Worm (Caenorhabditis elegans) whole organism, young adult: Measurements from ENCODE around the gene dmsr-8.

Experiments used
- B0035.1 ChIP-seq: sonication (generic microtip); optimal IDR thresholded peaks from 2 replicates; lab custom pipeline; 2016; ENCODE audit warnings: missing genetic modification characterization, mild to moderate bottlenecking, missing compliant biosample characterization, missing genotype, missing genetic modification reagents
- B0336.3 ChIP-seq: fragments of 200-800 bp; sonication (Bioruptor generic); IDR thresholded peaks from 2 replicates; pipeline ENCODE4 v1.3.6; 2022; ENCODE audit warnings: missing genetic modification characterization, missing compliant biosample characterization
- F23B12.7 ChIP-seq: sonication (generic microtip); optimal IDR thresholded peaks from 2 replicates; lab custom pipeline; 2017; ENCODE audit warnings: missing genetic modification characterization, mild to moderate bottlenecking, missing compliant biosample characterization, antibody characterized with exemption, moderate library complexity; ENCODE audit not compliant: insufficient read depth
- F52B5.7 ChIP-seq: sonication (generic microtip); optimal IDR thresholded peaks from 2 replicates; lab custom pipeline; 2016; ENCODE audit warnings: mild to moderate bottlenecking, missing genetic modification characterization, missing compliant biosample characterization
- F55B11.4 ChIP-seq: sonication (generic microtip); optimal IDR thresholded peaks from 2 replicates; lab custom pipeline; 2016; ENCODE audit warnings: missing compliant biosample characterization, missing genetic modification characterization, borderline replicate concordance; ENCODE audit not compliant: insufficient read depth
- F57A8.1 ChIP-seq: fragments of 200-800 bp; sonication (Bioruptor generic); optimal IDR thresholded peaks from 2 replicates; lab custom pipeline; 2018; ENCODE audit warnings: mild to moderate bottlenecking, missing genetic modification characterization, moderate library complexity, missing compliant biosample characterization
- T26A5.8 ChIP-seq: sonication (generic microtip); optimal IDR thresholded peaks from 2 replicates; lab custom pipeline; 2016; ENCODE audit warnings: missing genetic modification characterization, missing compliant biosample characterization
- ZK185.1 ChIP-seq: sonication (generic microtip); optimal IDR thresholded peaks from 2 replicates; lab custom pipeline; 2016; ENCODE audit warnings: mild to moderate bottlenecking, missing genetic modification characterization, missing compliant biosample characterization; ENCODE audit not compliant: poor library complexity, severe bottlenecking
- ama-1 ChIP-seq, 3 experiments: fragments of 150-350 bp in 1 of 3; sonication (generic microtip) in 2 of 3; optimal IDR thresholded peaks; 2 replicates each; lab custom pipeline; 2014 to 2018; ENCODE audit warnings: missing biosample characterization in 2 of 3, missing genetic modification characterization in 2 of 3, missing genetic modification reagents in 2 of 3
- aptf-3 ChIP-seq: fragments of 200-800 bp; sonication (Bioruptor generic); IDR thresholded peaks from 2 replicates; pipeline ENCODE4 v1.3.6; 2022; ENCODE audit warnings: missing genetic modification characterization, missing compliant biosample characterization
- attf-6 ChIP-seq: fragments of 200-800 bp; sonication (Bioruptor generic); IDR thresholded peaks from 2 replicates; pipeline ENCODE4 v1.3.6; 2022; ENCODE audit warnings: missing genetic modification reagents, missing genetic modification characterization, missing compliant biosample characterization
- bed-1 ChIP-seq: fragments of 200-800 bp; sonication (Bioruptor generic); IDR thresholded peaks from 2 replicates; pipeline ENCODE4 v1.3.6; 2022; ENCODE audit warnings: missing genetic modification reagents, missing genetic modification characterization, missing compliant biosample characterization
- bed-2 ChIP-seq: fragments of 200-800 bp; sonication (Bioruptor generic); IDR thresholded peaks from 2 replicates; pipeline ENCODE4 v1.3.6; 2022; ENCODE audit warnings: missing genetic modification reagents, missing genetic modification characterization, missing compliant biosample characterization
- ccch-3 ChIP-seq: fragments of 200-800 bp; sonication (Bioruptor generic); optimal IDR thresholded peaks from 2 replicates; lab custom pipeline; 2018; ENCODE audit warnings: mild to moderate bottlenecking, missing genetic modification characterization, missing compliant biosample characterization
- cebp-1 ChIP-seq, 2 experiments: fragments of 200-800 bp in 1 of 2; sonication (Bioruptor generic) in 1 of 2; sonication (generic microtip) in 1 of 2; IDR thresholded peaks in 1 of 2; optimal IDR thresholded peaks in 1 of 2; 2 replicates each; pipeline versions ENCODE4 v1.3.6 to Lab custom; 2017 to 2022; ENCODE audit warnings: missing compliant biosample characterization in 2 of 2, missing genetic modification characterization in 2 of 2, mild to moderate bottlenecking in 1 of 2, missing genetic modification reagents in 1 of 2, moderate library complexity in 1 of 2
- ceh-27 ChIP-seq: fragments of 200-800 bp; sonication (Bioruptor generic); optimal IDR thresholded peaks from 2 replicates; lab custom pipeline; 2018; ENCODE audit warnings: mild to moderate bottlenecking, missing genetic modification characterization, moderate library complexity, missing compliant biosample characterization
- die-1 ChIP-seq: sonication (generic microtip); optimal IDR thresholded peaks from 2 replicates; lab custom pipeline; 2016; ENCODE audit warnings: missing genotype, mild to moderate bottlenecking, missing genetic modification characterization, missing compliant biosample characterization
- dox-1 ChIP-seq: fragments of 200-800 bp; sonication (Bioruptor generic); IDR thresholded peaks from 2 replicates; pipeline ENCODE4 v1.3.6; 2022; ENCODE audit warnings: missing genetic modification reagents, missing genetic modification characterization, missing compliant biosample characterization
- dpff-1 ChIP-seq: sonication (generic microtip); optimal IDR thresholded peaks from 2 replicates; lab custom pipeline; 2017; ENCODE audit warnings: mild to moderate bottlenecking, missing genetic modification characterization, missing compliant biosample characterization
- dpl-1 ChIP-seq: fragments of 150-350 bp; optimal IDR thresholded peaks from 2 replicates; lab custom pipeline; 2014; ENCODE audit warnings: missing biosample characterization, missing genetic modification reagents, missing genetic modification characterization
- gei-17 ChIP-seq: fragments of 200-800 bp; sonication (Bioruptor generic); optimal IDR thresholded peaks from 2 replicates; lab custom pipeline; 2018; ENCODE audit warnings: mild to moderate bottlenecking, missing genetic modification characterization, missing compliant biosample characterization
- hrde-1 ChIP-seq: sonication (generic microtip); optimal IDR thresholded peaks from 2 replicates; lab custom pipeline; 2016; ENCODE audit warnings: missing genetic modification characterization, mild to moderate bottlenecking, missing compliant biosample characterization, moderate library complexity, missing genotype, missing genetic modification reagents, borderline replicate concordance
- hsf-1 ChIP-seq: fragments of 200-800 bp; sonication (Bioruptor generic); IDR thresholded peaks from 2 replicates; pipeline ENCODE4 v1.3.6; 2022; ENCODE audit warnings: missing genetic modification reagents, missing genetic modification characterization, missing compliant biosample characterization
- let-607 ChIP-seq, 2 experiments: fragments of 200-800 bp in 1 of 2; sonication (Bioruptor generic) in 1 of 2; sonication (generic microtip) in 1 of 2; optimal IDR thresholded peaks; 2 replicates each; lab custom pipeline; 2016 to 2018; ENCODE audit warnings: mild to moderate bottlenecking in 2 of 2, missing compliant biosample characterization in 2 of 2, missing genetic modification characterization in 2 of 2, moderate library complexity in 2 of 2, missing genotype in 1 of 2
- lin-40 ChIP-seq: sonication (generic microtip); optimal IDR thresholded peaks from 2 replicates; lab custom pipeline; 2016; ENCODE audit warnings: missing genetic modification characterization, mild to moderate bottlenecking, missing compliant biosample characterization, missing genotype, missing genetic modification reagents
- madf-3 ChIP-seq: fragments of 200-800 bp; sonication (Bioruptor generic); IDR thresholded peaks from 2 replicates; pipeline ENCODE4 v1.3.6; 2022; ENCODE audit warnings: missing genetic modification reagents, missing genetic modification characterization, missing compliant biosample characterization
- mxl-1 ChIP-seq: sonication (generic microtip); optimal IDR thresholded peaks from 2 replicates; lab custom pipeline; 2016; ENCODE audit warnings: missing genetic modification characterization, missing compliant biosample characterization
- nfya-2 ChIP-seq: fragments of 200-800 bp; sonication (Bioruptor generic); IDR thresholded peaks from 2 replicates; pipeline ENCODE4 v1.3.6; 2022; ENCODE audit warnings: missing genetic modification reagents, missing genetic modification characterization, missing compliant biosample characterization
- nhr-179 ChIP-seq: sonication (generic microtip); optimal IDR thresholded peaks from 2 replicates; lab custom pipeline; 2016; ENCODE audit warnings: mild to moderate bottlenecking, missing genetic modification characterization, missing compliant biosample characterization
- nhr-80 ChIP-seq: sonication (generic microtip); optimal IDR thresholded peaks from 2 replicates; lab custom pipeline; 2016; ENCODE audit warnings: missing genetic modification characterization, missing compliant biosample characterization
- rcor-1 ChIP-seq: fragments of 200-800 bp; sonication (Bioruptor generic); IDR thresholded peaks from 2 replicates; pipeline ENCODE4 v1.3.6; 2022; ENCODE audit warnings: missing genetic modification reagents, missing genetic modification characterization, missing compliant biosample characterization
- rpc-1 ChIP-seq, 2 experiments: fragments of 150-350 bp in 1 of 2; sonication (generic microtip) in 1 of 2; optimal IDR thresholded peaks; 2 replicates each; lab custom pipeline; 2014 to 2018; ENCODE audit warnings: missing biosample characterization in 1 of 2, missing genetic modification characterization in 1 of 2, missing genetic modification reagents in 1 of 2, missing genotype in 1 of 2
- sdz-38 ChIP-seq: sonication (generic microtip); optimal IDR thresholded peaks from 2 replicates; lab custom pipeline; 2016; ENCODE audit warnings: missing genotype, missing genetic modification characterization, missing compliant biosample characterization
- snpc-1.1 ChIP-seq: sonication (generic microtip); optimal IDR thresholded peaks from 2 replicates; lab custom pipeline; 2017; ENCODE audit warnings: missing genetic modification characterization, mild to moderate bottlenecking, missing compliant biosample characterization, antibody characterized with exemption, moderate library complexity, missing genotype, missing genetic modification reagents; ENCODE audit not compliant: insufficient read depth
- snpc-4 ChIP-seq, 5 experiments: fragments of 150-350 bp in 1 of 5; sonication (generic microtip) in 4 of 5; optimal IDR thresholded peaks; 2 replicates each; lab custom pipeline; 2014 to 2018; ENCODE audit warnings: missing genetic modification characterization in 5 of 5, missing biosample characterization in 3 of 5, antibody characterized with exemption in 2 of 5, mild to moderate bottlenecking in 2 of 5, missing compliant biosample characterization in 2 of 5, missing genotype in 2 of 5, moderate library complexity in 2 of 5, missing genetic modification reagents in 1 of 5
- sptf-2 ChIP-seq: fragments of 200-800 bp; sonication (Bioruptor generic); optimal IDR thresholded peaks from 2 replicates; lab custom pipeline; 2018; ENCODE audit warnings: mild to moderate bottlenecking, missing genetic modification characterization, missing compliant biosample characterization
- unc-130 ChIP-seq: sonication (generic microtip); optimal IDR thresholded peaks from 2 replicates; lab custom pipeline; 2016; ENCODE audit warnings: missing genetic modification reagents, missing genetic modification characterization, missing compliant biosample characterization
- ztf-3 ChIP-seq: fragments of 200-800 bp; sonication (Bioruptor generic); optimal IDR thresholded peaks from 2 replicates; lab custom pipeline; 2018; ENCODE audit warnings: mild to moderate bottlenecking, missing genetic modification characterization, missing compliant biosample characterization
- ztf-6 ChIP-seq: fragments of 200-800 bp; sonication (Bioruptor generic); IDR thresholded peaks from 2 replicates; pipeline ENCODE4 v1.3.6; 2022; ENCODE audit warnings: missing genetic modification reagents, missing genetic modification characterization, missing compliant biosample characterization

dmsr-8 gene

ce11 chrV:10478097-10478828 is 35.9 kb downstream of the dmsr-8 start, which contains the start of the genes crp-1 and Y32F6B.9:
TSS of gene crp-1 (plus strand) at chrV:10478564.
TSS of gene Y32F6B.9 (plus strand) at chrV:10478699.
- TF ChIP-seq sdz-38 (tag; lab: Kevin White, UChicago): no peak
- no peak for TF ChIP-seq ztf-3 (GFP tag; lab: Kevin White, UChicago)
- TF ChIP-seq rcor-1 (GFP tag; lab: Robert Waterston, UW): no peak
- TF ChIP-seq B0336.3 (GFP tag; lab: Robert Waterston, UW): 0 out of 2 replicates have a peak, but pooled peaks have one; percentile 19
- peak; percentile 47 for TF ChIP-seq dox-1 (GFP tag; lab: Robert Waterston, UW)
- TF ChIP-seq let-607 (tag; optimal IDR thresholded peaks at IDR 0.05; lab: Kevin White, UChicago): peak in 1 of 2 experiments; percentile 27
- TF ChIP-seq ccch-3 (GFP tag; lab: Kevin White, UChicago): no peak
- TF ChIP-seq ztf-6: no peak
- TF ChIP-seq lin-40 (tag; lab: Kevin White, UChicago): no peak
- TF ChIP-seq nhr-80 (tag; lab: Kevin White, UChicago): peak; percentile 55
- no peak for TF ChIP-seq F23B12.7 (tag; lab: Kevin White, UChicago)
- no peak for TF ChIP-seq F52B5.7
- no peak for TF ChIP-seq cebp-1 (GFP tag; IDR thresholded peaks at IDR 0.05; lab: Robert Waterston, UW)
- peak; percentile 13 for TF ChIP-seq cebp-1 (tag; optimal IDR thresholded peaks at IDR 0.05; lab: Kevin White, UChicago)
- TF ChIP-seq die-1 (tag; lab: Kevin White, UChicago): no peak
- TF ChIP-seq mxl-1 (tag; lab: Kevin White, UChicago): no peak
- TF ChIP-seq, all 124 proteins: peak for 5

- peak; percentile 4 for TF ChIP-seq ceh-27 (GFP tag; lab: Kevin White, UChicago)
- TF ChIP-seq B0035.1: peak; percentile 15
- TF ChIP-seq F55B11.4 (tag; lab: Kevin White, UChicago): no peak
- no peak for TF ChIP-seq nhr-179 (tag; lab: Kevin White, UChicago)
- peak; percentile 51 for TF ChIP-seq cebp-1 (GFP tag; IDR thresholded peaks at IDR 0.05; lab: Robert Waterston, UW)
- TF ChIP-seq cebp-1 (tag; optimal IDR thresholded peaks at IDR 0.05; lab: Kevin White, UChicago): peak; percentile 85
- TF ChIP-seq snpc-1.1 (tag; lab: Kevin White, UChicago): no peak
- peak; percentile 8 for TF ChIP-seq ZK185.1
- TF ChIP-seq madf-3: peak; percentile 68; the same call in 1 of the 2 replicates
- TF ChIP-seq aptf-3 (GFP tag; lab: Robert Waterston, UW): no peak
- TF ChIP-seq bed-2: no peak
- TF ChIP-seq ama-1 (optimal IDR thresholded peaks at IDR 0.05; lab: Kevin White, UChicago): peak; percentile 66
- no peak for TF ChIP-seq ama-1 (GFP tag; optimal IDR thresholded peaks at IDR 0.05; lab: Kevin White, UChicago)
- TF ChIP-seq bed-1: no peak
Observed at ce11 chrV:10476864-10477443, 37.2 kb downstream of the dmsr-8 start.

ce11 chrV:10475421-10475820 is 38.8 kb downstream of the dmsr-8 start:
- TF ChIP-seq bed-2 (no peak), gei-17 (no peak), hsf-1 (no peak), snpc-4 (GFP tag; optimal IDR thresholded peaks at IDR 0.05; lab: Kevin White, UChicago) (no peak), snpc-4 (tag; optimal IDR thresholded peaks at IDR 0.05; lab: Kevin White, UChicago) (no peak), dpl-1 (GFP tag; lab: Kevin White, UChicago) (no peak), nfya-2 (GFP tag; lab: Robert Waterston, UW) (no peak), hrde-1 (tag; lab: Kevin White, UChicago) (no peak), F57A8.1 (no peak), sptf-2 (no peak), cebp-1 (GFP tag; IDR thresholded peaks at IDR 0.05; lab: Robert Waterston, UW) (no peak), cebp-1 (tag; optimal IDR thresholded peaks at IDR 0.05; lab: Kevin White, UChicago) (no peak), attf-6 (GFP tag; lab: Robert Waterston, UW) (no peak), dox-1 (GFP tag; lab: Robert Waterston, UW) (no peak), unc-130 (GFP tag; lab: Kevin White, UChicago) (no peak), dpff-1 (tag; lab: Kevin White, UChicago) (no peak), T26A5.8 (tag; lab: Kevin White, UChicago) (no peak), rpc-1 (optimal IDR thresholded peaks at IDR 0.05; lab: Kevin White, UChicago) (no peak), rpc-1 (tag; optimal IDR thresholded peaks at IDR 0.05; lab: Kevin White, UChicago) (no peak)
- TF ChIP-seq, all 124 proteins: peak for 0
